Worm (Caenorhabditis elegans) whole organism, L4/young adult: ENCODE measurements around the gene EGAP5.1.

ENCODE experiments used
- W03F9.2 ChIP-seq: fragments of 150-350 bp; optimal IDR thresholded peaks from 2 replicates; lab custom pipeline; 2014; ENCODE audit warnings: missing biosample characterization, missing genetic modification characterization
- him-1 ChIP-seq: sonication (generic microtip); optimal IDR thresholded peaks from 2 replicates; lab custom pipeline; 2016; ENCODE audit warnings: missing genotype, missing genetic modification reagents, missing genetic modification characterization, missing compliant biosample characterization

DNA sequence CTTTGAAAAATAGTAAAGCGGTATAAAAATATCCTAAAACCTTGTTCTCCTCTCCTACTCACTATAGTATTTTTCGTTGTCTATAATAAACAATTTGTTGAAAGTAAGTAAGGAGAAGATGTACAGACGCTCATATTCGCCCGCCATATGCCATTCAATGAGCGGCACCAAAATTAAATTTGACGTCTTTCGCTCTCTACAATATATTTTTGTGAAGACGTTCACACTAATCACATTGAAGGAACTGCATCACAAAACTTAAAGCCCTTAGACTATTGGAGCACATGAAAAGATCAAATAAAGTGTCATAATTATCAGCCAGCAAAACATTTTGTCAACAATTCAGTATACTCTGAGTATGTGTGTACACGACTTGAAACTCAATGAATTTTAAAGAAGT, 31.1 kb upstream of the EGAP5.1 start:
- TF ChIP-seq W03F9.2 (tag; lab: Kevin White, UChicago) = no peak
- no peak for TF ChIP-seq him-1
